Worm (Caenorhabditis elegans) whole organism, young adult: ENCODE measurements around the gene oac-29.

Source experiments
- bed-2 ChIP-seq: fragments of 200-800 bp; sonication (Bioruptor generic); IDR thresholded peaks from 2 replicates; pipeline ENCODE4 v1.3.6; 2022; ENCODE audit warnings: missing genetic modification reagents, missing genetic modification characterization, missing compliant biosample characterization
- ccch-3 ChIP-seq: fragments of 200-800 bp; sonication (Bioruptor generic); optimal IDR thresholded peaks from 2 replicates; lab custom pipeline; 2018; ENCODE audit warnings: mild to moderate bottlenecking, missing genetic modification characterization, missing compliant biosample characterization
- ceh-91 ChIP-seq: fragments of 200-800 bp; sonication (Bioruptor generic); IDR thresholded peaks from 2 replicates; pipeline ENCODE4 v1.3.6; 2022; ENCODE audit warnings: missing genetic modification reagents, missing genetic modification characterization, missing compliant biosample characterization
- dpl-1 ChIP-seq: fragments of 150-350 bp; optimal IDR thresholded peaks from 2 replicates; lab custom pipeline; 2014; ENCODE audit warnings: missing biosample characterization, missing genetic modification reagents, missing genetic modification characterization
- hmg-1.2 ChIP-seq: fragments of 200-800 bp; sonication (Bioruptor generic); IDR thresholded peaks from 2 replicates; pipeline ENCODE4 v1.3.6; 2022; ENCODE audit warnings: missing genetic modification reagents, missing genetic modification characterization, missing compliant biosample characterization
- hsf-1 ChIP-seq: fragments of 200-800 bp; sonication (Bioruptor generic); IDR thresholded peaks from 2 replicates; pipeline ENCODE4 v1.3.6; 2022; ENCODE audit warnings: missing genetic modification reagents, missing genetic modification characterization, missing compliant biosample characterization
- mcd-1 ChIP-seq: fragments of 200-800 bp; sonication (Bioruptor generic); IDR thresholded peaks from 2 replicates; pipeline ENCODE4 v1.3.6; 2022; ENCODE audit warnings: missing genetic modification reagents, missing genetic modification characterization, missing compliant biosample characterization
- snpc-1.3 ChIP-seq: sonication (generic microtip); optimal IDR thresholded peaks from 2 replicates; lab custom pipeline; 2017; ENCODE audit warnings: missing genetic modification characterization, mild to moderate bottlenecking, missing compliant biosample characterization, antibody characterized with exemption, moderate library complexity, missing genotype, missing genetic modification reagents; ENCODE audit not compliant: insufficient read depth
- snpc-4 ChIP-seq, 5 experiments: fragments of 150-350 bp in 1 of 5; sonication (generic microtip) in 4 of 5; optimal IDR thresholded peaks; 2 replicates each; lab custom pipeline; 2014 to 2018; ENCODE audit warnings: missing genetic modification characterization in 5 of 5, missing biosample characterization in 3 of 5, antibody characterized with exemption in 2 of 5, mild to moderate bottlenecking in 2 of 5, missing compliant biosample characterization in 2 of 5, missing genotype in 2 of 5, moderate library complexity in 2 of 5, missing genetic modification reagents in 1 of 5

DNA sequence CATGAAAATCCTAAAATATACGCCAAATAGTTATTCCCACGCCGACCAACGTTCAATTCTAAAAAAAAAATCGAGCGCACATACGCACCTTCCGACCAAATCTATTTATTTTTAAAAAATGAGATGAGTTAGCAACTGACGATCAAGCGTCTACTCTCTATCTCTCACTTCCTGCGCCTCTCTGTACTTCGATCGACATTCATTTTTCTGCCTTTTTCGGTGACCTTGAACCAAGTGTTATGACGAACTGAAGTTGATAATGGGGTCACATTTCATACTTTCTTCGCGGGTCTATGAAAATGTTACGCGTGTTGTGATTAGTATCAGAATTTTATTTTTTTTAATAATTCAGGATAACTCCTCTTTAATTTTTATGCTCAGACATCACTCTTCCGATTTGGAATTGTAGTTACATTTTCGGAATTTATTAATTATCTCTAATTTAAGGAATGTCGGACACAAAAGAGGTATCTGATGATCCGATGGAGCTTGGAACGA, 28.1 kb downstream of the oac-29 start, which contains the start of gene smk-1:
- TF ChIP-seq snpc-1.3 (tag; lab: Kevin White, UChicago) = no peak
- TF ChIP-seq hsf-1 (GFP tag; lab: Robert Waterston, UW) = no peak
- TF ChIP-seq ceh-91 = no peak
- no peak for TF ChIP-seq snpc-4 (GFP tag; optimal IDR thresholded peaks at IDR 0.05; lab: Kevin White, UChicago)
- TF ChIP-seq snpc-4 (tag; optimal IDR thresholded peaks at IDR 0.05; lab: Kevin White, UChicago) = no peak
- no peak for TF ChIP-seq ccch-3 (GFP tag; lab: Kevin White, UChicago)
- no peak for TF ChIP-seq dpl-1 (GFP tag; lab: Kevin White, UChicago)
- TF ChIP-seq bed-2 = no peak
- TF ChIP-seq mcd-1 (GFP tag; lab: Robert Waterston, UW) = no peak
- TF ChIP-seq hmg-1.2 = peak; percentile 31; the same call in 1 of the 2 replicates
